Worm (Caenorhabditis elegans): ENCODE data around the gene sru-45.

- TF ChIP-seq ama-1 (optimal IDR thresholded peaks at IDR 0.05) (no peak), hmg-4 (GFP tag; optimal IDR thresholded peaks at IDR 0.05) (peak; percentile 49), scrt-1 (GFP tag; IDR thresholded peaks at IDR 0.05) (peak; percentile 82), flt-1 (GFP tag; IDR thresholded peaks at IDR 0.05) (no peak), hmbx-1 (tag; optimal IDR thresholded peaks at IDR 0.05) (no peak), ceh-13 (GFP tag; optimal IDR thresholded peaks at IDR 0.05) (peak; percentile 41)
Measured at ce11 chrV:16552929-16553328, 12.8 kb upstream of the sru-45 start, which contains the start of gene Y32B12B.4.

Data from whole organism, early embryonic.